Fruit fly (Drosophila melanogaster): ENCODE results near the gene CG12288.
A peak's percentile ranks its signal among the peaks of the same experiment; 100 is the strongest.

Gene CG12288

DNA sequence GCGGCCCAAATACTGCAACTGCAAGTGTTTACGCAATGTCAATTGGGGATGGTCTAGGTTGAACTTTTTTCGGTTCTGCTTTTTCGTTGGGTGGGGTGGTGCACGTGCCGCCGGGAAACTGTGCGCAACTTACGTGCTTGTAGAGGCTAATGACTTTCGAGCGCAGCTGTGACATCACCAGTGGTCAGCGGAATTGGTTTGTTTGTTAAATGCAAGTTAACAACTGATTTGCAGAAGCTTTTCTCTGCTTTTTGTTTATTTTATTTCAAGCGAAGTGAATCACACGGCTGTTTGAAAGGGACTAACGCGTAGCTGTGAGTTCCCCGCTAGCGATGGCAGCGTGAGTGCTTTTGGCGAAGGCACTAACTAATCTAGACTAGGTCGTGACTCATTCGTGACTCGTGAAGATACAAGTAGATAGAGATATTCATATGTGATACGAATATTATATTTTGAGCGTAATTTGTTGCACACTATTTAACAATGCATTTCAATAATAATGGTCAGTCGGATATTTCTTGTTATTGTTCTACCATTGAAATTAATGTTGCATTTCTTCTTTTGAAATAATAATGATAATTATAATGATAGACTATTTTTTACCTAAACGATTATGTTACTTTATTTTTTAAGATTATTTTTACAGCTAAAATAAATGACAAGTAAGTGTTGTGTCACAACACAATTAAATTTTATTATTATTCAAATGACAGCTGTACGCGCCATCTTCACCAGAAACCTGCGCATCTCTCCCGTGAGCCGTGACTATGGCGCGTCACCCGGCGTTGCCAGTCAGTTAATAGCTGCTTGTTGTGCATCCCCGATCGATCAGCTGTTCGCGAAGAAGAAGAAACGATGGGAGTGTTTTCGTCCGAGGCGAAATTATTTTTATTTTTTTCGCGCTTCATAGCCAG lies 14.1 kb downstream of the CG12288 start, which contains the start of the genes osi and tweek (continued):
- TF ChIP-seq CG15479 (GFP tag; optimal IDR thresholded peaks at IDR 0.05): no peak
- no peak for TF ChIP-seq CG6175 (GFP tag; IDR thresholded peaks at IDR 0.05)
- TF ChIP-seq sd (tag; optimal IDR thresholded peaks at IDR 0.05): no peak
- TF ChIP-seq Hsf (GFP tag; optimal IDR thresholded peaks at IDR 0.05): peak; percentile 73
- peak; percentile 75 for TF ChIP-seq MBD-R2 (GFP tag; IDR thresholded peaks at IDR 0.05)
- TF ChIP-seq CG14710 (tag; optimal IDR thresholded peaks at IDR 0.05): peak; percentile 52
- no peak for TF ChIP-seq otp (GFP tag; IDR thresholded peaks at IDR 0.05)
- TF ChIP-seq CG14965 (GFP tag; optimal IDR thresholded peaks at IDR 0.05; ENCODE audit: borderline replicate concordance): no peak
- TF ChIP-seq CG18011 (GFP tag; optimal IDR thresholded peaks at IDR 0.05): peak; percentile 4
- TF ChIP-seq Meics (GFP tag; optimal IDR thresholded peaks at IDR 0.05): no peak
- no peak for TF ChIP-seq cg (GFP tag; optimal IDR thresholded peaks at IDR 0.05)
- TF ChIP-seq CG10431 (GFP tag; optimal IDR thresholded peaks at IDR 0.05): no peak
- peak; percentile 72 for TF ChIP-seq cato (GFP tag; optimal IDR thresholded peaks at IDR 0.05; ENCODE audit: borderline replicate concordance)
- no peak for TF ChIP-seq salm (tag; optimal IDR thresholded peaks at IDR 0.05)
- no peak for TF ChIP-seq CG4282 (GFP tag; optimal IDR thresholded peaks at IDR 0.05)
- TF ChIP-seq usp (GFP tag; optimal IDR thresholded peaks at IDR 0.05): no peak
- TF ChIP-seq CG12219 (GFP tag; optimal IDR thresholded peaks at IDR 0.05): no peak
- no peak for TF ChIP-seq Doc2 (GFP tag; IDR thresholded peaks at IDR 0.05)
- TF ChIP-seq HLHmδ (GFP tag; optimal IDR thresholded peaks at IDR 0.05): no peak
- TF ChIP-seq CG11696 (GFP tag; IDR thresholded peaks at IDR 0.05): no peak
- TF ChIP-seq CG7745 (tag; optimal IDR thresholded peaks at IDR 0.05): no peak
- peak; percentile 44 for TF ChIP-seq ewg (GFP tag; optimal IDR thresholded peaks at IDR 0.05)
- TF ChIP-seq pzg (GFP tag; optimal IDR thresholded peaks at IDR 0.05): peak; percentile 64
- peak; percentile 89 for TF ChIP-seq sens (GFP tag)
- TF ChIP-seq tio (GFP tag; optimal IDR thresholded peaks at IDR 0.05): peak; percentile 88
- TF ChIP-seq Xbp1 (GFP tag; optimal IDR thresholded peaks at IDR 0.05): peak; percentile 78
- peak; percentile 56 for TF ChIP-seq fu2 (GFP tag; optimal IDR thresholded peaks at IDR 0.05)
- TF ChIP-seq shn (GFP tag; optimal IDR thresholded peaks at IDR 0.05): peak; percentile 28
- no peak for TF ChIP-seq Dip2 (GFP tag; IDR thresholded peaks at IDR 0.05)
- TF ChIP-seq ci (GFP tag; IDR thresholded peaks at IDR 0.05): no peak
- TF ChIP-seq stc (GFP tag; IDR thresholded peaks at IDR 0.05): no peak
- TF ChIP-seq bab2 (GFP tag; optimal IDR thresholded peaks at IDR 0.05): peak; percentile 29
- TF ChIP-seq pum (GFP tag; optimal IDR thresholded peaks at IDR 0.05): peak; percentile 44
- peak; percentile 87 for TF ChIP-seq Opbp (GFP tag; IDR thresholded peaks at IDR 0.05; ENCODE audit: partially characterized antibody)
- TF ChIP-seq Doc3 (GFP tag; IDR thresholded peaks at IDR 0.05; ENCODE audit: partially characterized antibody): peak; percentile 89
- peak; percentile 74 for TF ChIP-seq Chrac-16 (GFP tag; optimal IDR thresholded peaks at IDR 0.05)
- TF ChIP-seq H15 (GFP tag; IDR thresholded peaks at IDR 0.05): 0 out of 3 replicates have a peak, but pooled peaks have one; percentile 11
- no peak for TF ChIP-seq Gsc (GFP tag; IDR thresholded peaks at IDR 0.05)
- TF ChIP-seq Dek (tag; optimal IDR thresholded peaks at IDR 0.05): peak; percentile 71
- TF ChIP-seq CG8924 (tag; optimal IDR thresholded peaks at IDR 0.05): peak; percentile 66
- peak; percentile 44; the same call in 1 of the 2 replicates for TF ChIP-seq GATAe (GFP tag; conservative IDR thresholded peaks at IDR 0.05)
- TF ChIP-seq CG30431 (GFP tag; optimal IDR thresholded peaks at IDR 0.05): peak; percentile 37
- no peak for TF ChIP-seq Optix (GFP tag; IDR thresholded peaks at IDR 0.05)
- peak; percentile 11 to 43 for TF ChIP-seq chif (GFP tag; optimal IDR thresholded peaks at IDR 0.05)
- no peak for TF ChIP-seq CG5180 (GFP tag; optimal IDR thresholded peaks at IDR 0.05)
- peak; percentile 57 for TF ChIP-seq CG9437 (GFP tag; optimal IDR thresholded peaks at IDR 0.05)
- peak; percentile 36 for TF ChIP-seq ems (GFP tag; optimal IDR thresholded peaks at IDR 0.05)
- TF ChIP-seq gfzf (GFP tag; optimal IDR thresholded peaks at IDR 0.05): peak; percentile 74
- no peak for TF ChIP-seq Ravus (GFP tag; IDR thresholded peaks at IDR 0.05)

All from whole organism, embryonic.